Worm (Caenorhabditis elegans) whole organism, young adult: ENCODE results near the gene fbxb-45.

Experiments used
- B0019.2 ChIP-seq: fragments of 200-800 bp; sonication (Bioruptor generic); conservative IDR thresholded peaks from 2 replicates; pipeline ENCODE4 v1.3.6; 2022; ENCODE audit warnings: missing genetic modification reagents, missing genetic modification characterization, missing compliant biosample characterization
- B0261.1 ChIP-seq: sonication (generic microtip); optimal IDR thresholded peaks from 2 replicates; lab custom pipeline; 2016; ENCODE audit warnings: mild to moderate bottlenecking, missing genetic modification characterization, moderate library complexity, missing compliant biosample characterization
- D2030.7 ChIP-seq: fragments of 200-800 bp; sonication (Bioruptor generic); IDR thresholded peaks from 2 replicates; pipeline ENCODE4 v1.3.6; 2022; ENCODE audit warnings: missing genetic modification reagents, missing genetic modification characterization, missing compliant biosample characterization
- F57A8.1 ChIP-seq: fragments of 200-800 bp; sonication (Bioruptor generic); optimal IDR thresholded peaks from 2 replicates; lab custom pipeline; 2018; ENCODE audit warnings: mild to moderate bottlenecking, missing genetic modification characterization, moderate library complexity, missing compliant biosample characterization
- K11D2.4 ChIP-seq: fragments of 200-800 bp; sonication (Bioruptor generic); IDR thresholded peaks from 2 replicates; pipeline ENCODE4 v1.3.6; 2022; ENCODE audit warnings: missing genetic modification reagents, missing genetic modification characterization, missing compliant biosample characterization
- T07F8.4 ChIP-seq: sonication (generic microtip); optimal IDR thresholded peaks from 2 replicates; lab custom pipeline; 2016; ENCODE audit warnings: mild to moderate bottlenecking, missing genetic modification characterization, moderate library complexity, missing compliant biosample characterization
- T26A5.8 ChIP-seq: sonication (generic microtip); optimal IDR thresholded peaks from 2 replicates; lab custom pipeline; 2016; ENCODE audit warnings: missing genetic modification characterization, missing compliant biosample characterization
- Y56A3A.18 ChIP-seq: fragments of 200-800 bp; sonication (Bioruptor generic); IDR thresholded peaks from 2 replicates; pipeline ENCODE4 v1.3.6; 2022; ENCODE audit warnings: missing genetic modification reagents, missing genetic modification characterization, missing compliant biosample characterization
- aptf-2 ChIP-seq: fragments of 200-800 bp; sonication (Bioruptor generic); conservative IDR thresholded peaks from 2 replicates; pipeline ENCODE4 v1.3.6; 2022; ENCODE audit warnings: missing genetic modification reagents, missing genetic modification characterization, missing compliant biosample characterization
- attf-6 ChIP-seq: fragments of 200-800 bp; sonication (Bioruptor generic); IDR thresholded peaks from 2 replicates; pipeline ENCODE4 v1.3.6; 2022; ENCODE audit warnings: missing genetic modification reagents, missing genetic modification characterization, missing compliant biosample characterization
- bed-2 ChIP-seq: fragments of 200-800 bp; sonication (Bioruptor generic); IDR thresholded peaks from 2 replicates; pipeline ENCODE4 v1.3.6; 2022; ENCODE audit warnings: missing genetic modification reagents, missing genetic modification characterization, missing compliant biosample characterization
- cebp-1 ChIP-seq, 2 experiments: fragments of 200-800 bp in 1 of 2; sonication (Bioruptor generic) in 1 of 2; sonication (generic microtip) in 1 of 2; IDR thresholded peaks in 1 of 2; optimal IDR thresholded peaks in 1 of 2; 2 replicates each; pipeline versions ENCODE4 v1.3.6 to Lab custom; 2017 to 2022; ENCODE audit warnings: missing compliant biosample characterization in 2 of 2, missing genetic modification characterization in 2 of 2, mild to moderate bottlenecking in 1 of 2, missing genetic modification reagents in 1 of 2, moderate library complexity in 1 of 2
- ceh-91 ChIP-seq: fragments of 200-800 bp; sonication (Bioruptor generic); IDR thresholded peaks from 2 replicates; pipeline ENCODE4 v1.3.6; 2022; ENCODE audit warnings: missing genetic modification reagents, missing genetic modification characterization, missing compliant biosample characterization
- efl-1 ChIP-seq: fragments of 150-350 bp; optimal IDR thresholded peaks from 2 replicates; lab custom pipeline; 2014; ENCODE audit warnings: missing biosample characterization, missing genetic modification reagents, missing genetic modification characterization
- egl-18 ChIP-seq: fragments of 200-800 bp; sonication (Bioruptor generic); IDR thresholded peaks from 2 replicates; pipeline ENCODE4 v1.3.6; 2022; ENCODE audit warnings: missing genetic modification reagents, missing genetic modification characterization, missing compliant biosample characterization
- egl-44 ChIP-seq: fragments of 200-800 bp; sonication (Bioruptor generic); IDR thresholded peaks from 2 replicates; pipeline ENCODE4 v1.3.6; 2022; ENCODE audit warnings: missing genetic modification reagents, missing genetic modification characterization, missing compliant biosample characterization
- ekl-4 ChIP-seq: fragments of 200-800 bp; sonication (Bioruptor generic); IDR thresholded peaks from 2 replicates; pipeline ENCODE4 v1.3.6; 2022; ENCODE audit warnings: missing genetic modification reagents, missing genetic modification characterization, missing compliant biosample characterization
- ets-4 ChIP-seq: fragments of 200-800 bp; sonication (Bioruptor generic); optimal IDR thresholded peaks from 2 replicates; lab custom pipeline; 2018; ENCODE audit warnings: mild to moderate bottlenecking, missing genetic modification characterization, missing compliant biosample characterization
- hmg-1.2 ChIP-seq: fragments of 200-800 bp; sonication (Bioruptor generic); IDR thresholded peaks from 2 replicates; pipeline ENCODE4 v1.3.6; 2022; ENCODE audit warnings: missing genetic modification reagents, missing genetic modification characterization, missing compliant biosample characterization
- let-526 ChIP-seq: fragments of 200-800 bp; sonication (Bioruptor generic); IDR thresholded peaks from 2 replicates; pipeline ENCODE4 v1.3.6; 2022; ENCODE audit warnings: missing genetic modification reagents, missing genetic modification characterization, missing compliant biosample characterization
- let-607 ChIP-seq, 2 experiments: fragments of 200-800 bp in 1 of 2; sonication (Bioruptor generic) in 1 of 2; sonication (generic microtip) in 1 of 2; optimal IDR thresholded peaks; 2 replicates each; lab custom pipeline; 2016 to 2018; ENCODE audit warnings: mild to moderate bottlenecking in 2 of 2, missing compliant biosample characterization in 2 of 2, missing genetic modification characterization in 2 of 2, moderate library complexity in 2 of 2, missing genotype in 1 of 2
- lsl-1 ChIP-seq: fragments of 200-800 bp; sonication (Bioruptor generic); optimal IDR thresholded peaks from 2 replicates; lab custom pipeline; 2018; ENCODE audit warnings: mild to moderate bottlenecking, missing genetic modification characterization, moderate library complexity, missing compliant biosample characterization
- madf-10 ChIP-seq: sonication (generic microtip); optimal IDR thresholded peaks from 2 replicates; lab custom pipeline; 2016; ENCODE audit warnings: mild to moderate bottlenecking, missing genetic modification characterization, missing compliant biosample characterization
- mcd-1 ChIP-seq: fragments of 200-800 bp; sonication (Bioruptor generic); IDR thresholded peaks from 2 replicates; pipeline ENCODE4 v1.3.6; 2022; ENCODE audit warnings: missing genetic modification reagents, missing genetic modification characterization, missing compliant biosample characterization
- nfya-2 ChIP-seq: fragments of 200-800 bp; sonication (Bioruptor generic); IDR thresholded peaks from 2 replicates; pipeline ENCODE4 v1.3.6; 2022; ENCODE audit warnings: missing genetic modification reagents, missing genetic modification characterization, missing compliant biosample characterization
- nhr-120 ChIP-seq: fragments of 200-800 bp; sonication (Bioruptor generic); IDR thresholded peaks from 2 replicates; pipeline ENCODE4 v1.3.6; 2022; ENCODE audit warnings: missing genetic modification characterization, missing compliant biosample characterization
- nhr-90 ChIP-seq: sonication (generic microtip); optimal IDR thresholded peaks from 2 replicates; lab custom pipeline; 2016; ENCODE audit warnings: missing genotype, mild to moderate bottlenecking, missing genetic modification characterization, missing compliant biosample characterization
- snpc-1.1 ChIP-seq: sonication (generic microtip); optimal IDR thresholded peaks from 2 replicates; lab custom pipeline; 2017; ENCODE audit warnings: missing genetic modification characterization, mild to moderate bottlenecking, missing compliant biosample characterization, antibody characterized with exemption, moderate library complexity, missing genotype, missing genetic modification reagents; ENCODE audit not compliant: insufficient read depth
- snpc-4 ChIP-seq, 5 experiments: fragments of 150-350 bp in 1 of 5; sonication (generic microtip) in 4 of 5; optimal IDR thresholded peaks; 2 replicates each; lab custom pipeline; 2014 to 2018; ENCODE audit warnings: missing genetic modification characterization in 5 of 5, missing biosample characterization in 3 of 5, antibody characterized with exemption in 2 of 5, mild to moderate bottlenecking in 2 of 5, missing compliant biosample characterization in 2 of 5, missing genotype in 2 of 5, moderate library complexity in 2 of 5, missing genetic modification reagents in 1 of 5
- zim-3 ChIP-seq: sonication (generic microtip); optimal IDR thresholded peaks from 2 replicates; lab custom pipeline; 2017; ENCODE audit warnings: mild to moderate bottlenecking, missing genetic modification characterization, moderate library complexity, missing compliant biosample characterization
- ztf-18 ChIP-seq: sonication (generic microtip); optimal IDR thresholded peaks from 2 replicates; lab custom pipeline; 2016; ENCODE audit warnings: missing genotype, mild to moderate bottlenecking, missing genetic modification characterization, missing compliant biosample characterization
- ztf-28 ChIP-seq: fragments of 200-800 bp; sonication (Bioruptor generic); IDR thresholded peaks from 2 replicates; pipeline ENCODE4 v1.3.6; 2022; ENCODE audit warnings: missing genetic modification reagents, missing genetic modification characterization, missing compliant biosample characterization

fbxb-45 gene

ce11 chrII:1084899-1085298 is 41.1 kb upstream of the fbxb-45 start:
- no peak for TF ChIP-seq aptf-2 (GFP tag; lab: Robert Waterston, UW)
- TF ChIP-seq T26A5.8 = no peak
- no peak for TF ChIP-seq B0019.2 (GFP tag; lab: Robert Waterston, UW)
- peak; percentile 79; the same call in 1 of the 2 replicates for TF ChIP-seq hmg-1.2 (GFP tag; lab: Robert Waterston, UW)
- TF ChIP-seq ets-4 (GFP tag; lab: Kevin White, UChicago) = no peak
- TF ChIP-seq, all 124 proteins: peak for 1

- TF ChIP-seq mcd-1 (GFP tag; lab: Robert Waterston, UW) = no peak
- TF ChIP-seq, all 124 proteins: peak for 0
Observed at ce11 chrII:1082859-1083258, 39.0 kb upstream of the fbxb-45 start, which contains the start of gene K02E7.1. Gene K02E7.1, plus strand, starts transcription at chrII:1083159.

- TF ChIP-seq K11D2.4 (GFP tag; lab: Robert Waterston, UW) = no peak
- no peak for TF ChIP-seq lsl-1 (GFP tag; lab: Kevin White, UChicago)
Observed at ce11 chrII:1075424-1075823, 31.6 kb upstream of the fbxb-45 start, which contains the start of gene K02E7.11. Gene K02E7.11, minus strand, starts transcription at chrII:1075524.

- TF ChIP-seq snpc-4 (GFP tag; optimal IDR thresholded peaks at IDR 0.05; lab: Kevin White, UChicago) (no peak), snpc-4 (tag; optimal IDR thresholded peaks at IDR 0.05; lab: Kevin White, UChicago) (no peak), hmg-1.2 (GFP tag; lab: Robert Waterston, UW) (no peak), snpc-1.1 (no peak), T26A5.8 (no peak), attf-6 (GFP tag; lab: Robert Waterston, UW) (no peak), nfya-2 (GFP tag; lab: Robert Waterston, UW) (no peak), ztf-18 (tag; lab: Kevin White, UChicago) (no peak), B0261.1 (tag; lab: Kevin White, UChicago) (no peak), T07F8.4 (tag; lab: Kevin White, UChicago) (no peak), Y56A3A.18 (GFP tag; lab: Robert Waterston, UW) (no peak), egl-44 (GFP tag; lab: Robert Waterston, UW) (no peak), ceh-91 (GFP tag; lab: Robert Waterston, UW) (no peak), cebp-1 (GFP tag; IDR thresholded peaks at IDR 0.05; lab: Robert Waterston, UW) (no peak), cebp-1 (tag; optimal IDR thresholded peaks at IDR 0.05; lab: Kevin White, UChicago) (no peak), zim-3 (tag; lab: Kevin White, UChicago) (no peak), let-526 (GFP tag; lab: Robert Waterston, UW) (no peak), let-607 (tag; optimal IDR thresholded peaks at IDR 0.05; lab: Kevin White, UChicago) (no peak), D2030.7 (GFP tag; lab: Robert Waterston, UW) (no peak), nhr-90 (tag; lab: Kevin White, UChicago) (no peak)
Observed at ce11 chrII:1072106-1072505, 28.3 kb upstream of the fbxb-45 start, which contains the start of gene K02E7.4. Gene K02E7.4, plus strand, starts transcription at chrII:1072406.

ce11 chrII:1071432-1071831 is 27.6 kb upstream of the fbxb-45 start:
- TF ChIP-seq ekl-4 (GFP tag; lab: Robert Waterston, UW) (no peak), madf-10 (tag; lab: Kevin White, UChicago) (no peak), ztf-28 (GFP tag; lab: Robert Waterston, UW) (no peak), egl-18 (GFP tag; lab: Robert Waterston, UW) (no peak), efl-1 (GFP tag; lab: Kevin White, UChicago) (no peak), bed-2 (GFP tag; lab: Robert Waterston, UW) (no peak), nhr-120 (GFP tag; lab: Robert Waterston, UW) (no peak), F57A8.1 (GFP tag; lab: Kevin White, UChicago) (no peak)
